Worm (Caenorhabditis elegans): ENCODE results near the gene rpb-8.

Gene rpb-8

DNA sequence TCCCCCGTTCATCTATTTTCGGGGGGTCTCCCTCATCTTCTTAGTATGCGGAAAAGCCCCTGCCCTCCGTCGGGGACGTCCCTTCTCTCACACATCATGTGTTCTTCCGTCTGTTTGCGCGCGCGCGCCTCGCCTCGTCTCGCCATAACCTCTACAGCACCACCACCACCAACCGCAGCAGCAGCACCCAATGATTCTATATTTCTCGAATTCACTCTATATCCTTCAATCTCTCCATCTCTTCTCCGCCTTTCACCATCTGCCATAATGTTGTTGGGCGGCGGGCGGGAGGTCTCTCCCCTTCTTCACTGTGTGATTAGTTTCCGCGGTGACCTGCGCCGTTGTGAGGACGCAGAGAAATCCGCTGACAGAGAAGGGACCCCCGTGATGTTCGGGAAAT lies 29.5 kb upstream of the rpb-8 start:
- TF ChIP-seq snpc-3.4 (tag; optimal IDR thresholded peaks at IDR 0.05) (no peak), sdz-38 (tag; optimal IDR thresholded peaks at IDR 0.05) (no peak), athp-1 (tag; optimal IDR thresholded peaks at IDR 0.05) (no peak), chd-7 (tag; optimal IDR thresholded peaks at IDR 0.05) (peak; percentile 56), cebp-1 (GFP tag; IDR thresholded peaks at IDR 0.05) (no peak), cebp-1 (tag; optimal IDR thresholded peaks at IDR 0.05) (no peak), aptf-2 (GFP tag; conservative IDR thresholded peaks at IDR 0.05) (no peak), Y67H2A.10 (GFP tag; conservative IDR thresholded peaks at IDR 0.05) (no peak), nhr-27 (tag; optimal IDR thresholded peaks at IDR 0.05) (no peak), Y53G8AR.9 (GFP tag; conservative IDR thresholded peaks at IDR 0.05) (no peak), F23B12.7 (tag; optimal IDR thresholded peaks at IDR 0.05; ENCODE audit: insufficient read depth) (no peak), sea-2 (GFP tag; IDR thresholded peaks at IDR 0.05) (no peak), tbx-9 (tag; optimal IDR thresholded peaks at IDR 0.05; ENCODE audit: borderline replicate concordance) (no peak), let-526 (GFP tag; IDR thresholded peaks at IDR 0.05) (no peak), dpl-1 (GFP tag; optimal IDR thresholded peaks at IDR 0.05) (no peak), lag-1 (GFP tag; IDR thresholded peaks at IDR 0.05) (no peak), F57C9.4 (tag; optimal IDR thresholded peaks at IDR 0.05) (no peak), Y53F4B.3 (GFP tag; IDR thresholded peaks at IDR 0.05) (no peak), egl-18 (GFP tag; IDR thresholded peaks at IDR 0.05) (no peak), snpc-4 (GFP tag; optimal IDR thresholded peaks at IDR 0.05) (no peak), snpc-4 (tag; optimal IDR thresholded peaks at IDR 0.05) (no peak), B0019.2 (GFP tag; conservative IDR thresholded peaks at IDR 0.05) (no peak), die-1 (tag; optimal IDR thresholded peaks at IDR 0.05) (no peak), F57A8.1 (GFP tag; optimal IDR thresholded peaks at IDR 0.05) (no peak), somi-1 (GFP tag; optimal IDR thresholded peaks at IDR 0.05) (no peak), mes-4 (tag; optimal IDR thresholded peaks at IDR 0.05) (no peak), nfya-1 (tag; optimal IDR thresholded peaks at IDR 0.05; ENCODE audit: borderline replicate concordance, insufficient read depth) (no peak), ztf-25 (GFP tag; IDR thresholded peaks at IDR 0.05) (no peak), madf-6 (GFP tag; IDR thresholded peaks at IDR 0.05) (peak; percentile 45), ztf-18 (tag; optimal IDR thresholded peaks at IDR 0.05) (no peak), C17E4.6 (GFP tag; IDR thresholded peaks at IDR 0.05) (0 out of 2 replicates have a peak, but pooled peaks have one; percentile 20), lin-26 (GFP tag; IDR thresholded peaks at IDR 0.05) (peak; percentile 48; the same call in 1 of the 2 replicates), snpc-1.3 (tag; optimal IDR thresholded peaks at IDR 0.05; ENCODE audit: insufficient read depth) (no peak), zfh-2 (GFP tag; conservative IDR thresholded peaks at IDR 0.05) (peak; percentile 87), F55B11.4 (tag; optimal IDR thresholded peaks at IDR 0.05; ENCODE audit: borderline replicate concordance, insufficient read depth) (no peak), Y56A3A.18 (GFP tag; IDR thresholded peaks at IDR 0.05) (no peak), egrh-3 (GFP tag; IDR thresholded peaks at IDR 0.05) (peak; percentile 71), rec-8 (tag; optimal IDR thresholded peaks at IDR 0.05) (no peak), B0336.3 (GFP tag; IDR thresholded peaks at IDR 0.05) (peak; percentile 56; the same call in 1 of the 2 replicates), aptf-3 (GFP tag; IDR thresholded peaks at IDR 0.05) (no peak), akir-1 (GFP tag; optimal IDR thresholded peaks at IDR 0.05) (no peak), F52B5.7 (tag; optimal IDR thresholded peaks at IDR 0.05) (no peak), rcor-1 (GFP tag; IDR thresholded peaks at IDR 0.05) (0 out of 2 replicates have a peak, but pooled peaks have one; percentile 15), ztf-26 (tag; optimal IDR thresholded peaks at IDR 0.05) (no peak), fkh-3 (tag; optimal IDR thresholded peaks at IDR 0.05) (peak; percentile 20), lsl-1 (GFP tag; optimal IDR thresholded peaks at IDR 0.05) (no peak), ccch-3 (GFP tag; optimal IDR thresholded peaks at IDR 0.05) (no peak), ekl-4 (GFP tag; IDR thresholded peaks at IDR 0.05) (no peak)

Measured in whole organism, young adult.